Worm (Caenorhabditis elegans): Measurements from ENCODE around the gene xpo-3.

- TF ChIP-seq ceh-9 (tag; optimal IDR thresholded peaks at IDR 0.05) (no peak), npax-4 (tag; optimal IDR thresholded peaks at IDR 0.05) (no peak), elt-2 (tag; optimal IDR thresholded peaks at IDR 0.05) (no peak), sox-4 (tag; optimal IDR thresholded peaks at IDR 0.05) (no peak), rnt-1 (tag; optimal IDR thresholded peaks at IDR 0.05) (no peak), nhr-11 (tag; optimal IDR thresholded peaks at IDR 0.05) (no peak), pha-4 (tag; optimal IDR thresholded peaks at IDR 0.05) (no peak)
Observed at ce11 chrIV:7909455-7910141, 14.2 kb downstream of the xpo-3 start.

Data from whole organism, late embryonic.